Worm (Caenorhabditis elegans): ENCODE data around the gene ZK856.7.

DNA sequence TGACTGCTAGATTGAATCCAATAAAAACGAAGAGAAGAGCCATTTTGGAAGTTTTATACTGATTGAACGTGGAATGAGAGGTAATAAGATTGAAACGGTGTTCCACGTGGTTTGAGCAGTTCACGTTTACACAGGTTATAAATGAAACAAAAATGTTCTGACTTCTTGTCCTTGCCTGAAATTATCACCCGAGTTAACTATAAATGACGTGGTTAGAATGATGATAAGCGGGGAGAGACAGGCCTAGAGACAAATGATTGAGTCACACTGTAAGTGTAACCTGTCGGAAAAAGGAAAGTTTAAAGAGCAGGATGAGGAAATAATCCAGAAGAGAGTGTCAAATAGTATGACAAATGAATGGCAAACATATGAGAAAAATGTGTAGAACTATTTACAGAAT lies 40.9 kb upstream of the ZK856.7 start, which contains the start of gene C51E3.10:
- TF ChIP-seq sptf-2 (GFP tag; optimal IDR thresholded peaks at IDR 0.05) = no peak
- no peak for TF ChIP-seq F37B4.10 (GFP tag; IDR thresholded peaks at IDR 0.05)
- TF ChIP-seq rpc-1 (optimal IDR thresholded peaks at IDR 0.05) = no peak
- TF ChIP-seq rpc-1 (tag; optimal IDR thresholded peaks at IDR 0.05) = no peak
- TF ChIP-seq zim-3 (tag; optimal IDR thresholded peaks at IDR 0.05) = no peak
- no peak for TF ChIP-seq nfya-1 (tag; optimal IDR thresholded peaks at IDR 0.05; ENCODE audit: borderline replicate concordance, insufficient read depth)
- peak; percentile 5 for TF ChIP-seq unc-62 (GFP tag; optimal IDR thresholded peaks at IDR 0.05)
- no peak for TF ChIP-seq egl-44 (GFP tag; IDR thresholded peaks at IDR 0.05)
- TF ChIP-seq athp-1 (tag; optimal IDR thresholded peaks at IDR 0.05) = no peak
- TF ChIP-seq attf-6 (GFP tag; IDR thresholded peaks at IDR 0.05) = no peak
- TF ChIP-seq nfya-2 (GFP tag; IDR thresholded peaks at IDR 0.05) = no peak
- TF ChIP-seq F49E8.2 (tag; optimal IDR thresholded peaks at IDR 0.05; ENCODE audit: insufficient read depth) = no peak
